Fruit fly (Drosophila melanogaster) whole organism, embryonic: Measurements from ENCODE around the gene CG12592.

Source experiments
- BEAF-32 ChIP-seq: fragments of 200-800 bp; sonication (Bioruptor generic); optimal IDR thresholded peaks from 3 replicates; lab custom pipeline; 2017; ENCODE audit warnings: missing biosample characterization, missing genetic modification characterization, mild to moderate bottlenecking, moderate library complexity, missing genetic modification reagents
- BtbVII ChIP-seq: fragments of 200-800 bp; sonication (Bioruptor generic); optimal IDR thresholded peaks from 3 replicates; lab custom pipeline; 2017; ENCODE audit warnings: missing biosample characterization, mild to moderate bottlenecking, missing genetic modification characterization
- CG10321 ChIP-seq: fragments of 200-800 bp; sonication (Bioruptor generic); IDR thresholded peaks from 2 replicates; pipeline ENCODE4 v1.3.6; 2022; ENCODE audit warnings: missing biosample characterization, missing genetic modification characterization
- CG10366 ChIP-seq: fragments of 200-800 bp; sonication (Bioruptor generic); IDR thresholded peaks from 2 replicates; pipeline ENCODE4 v1.3.6; 2022; ENCODE audit warnings: missing biosample characterization, missing genetic modification characterization
- CG10431 ChIP-seq: fragments of 200-800 bp; sonication (Bioruptor generic); optimal IDR thresholded peaks from 3 replicates; lab custom pipeline; 2018; ENCODE audit warnings: missing biosample characterization, mild to moderate bottlenecking, missing genetic modification characterization
- CG10565 ChIP-seq: fragments of 200-800 bp; sonication (Bioruptor generic); optimal IDR thresholded peaks from 3 replicates; lab custom pipeline; 2016; ENCODE audit warnings: missing biosample characterization, mild to moderate bottlenecking, missing genetic modification characterization
- CG12219 ChIP-seq: fragments of 200-800 bp; sonication (Bioruptor generic); optimal IDR thresholded peaks from 3 replicates; lab custom pipeline; 2018; ENCODE audit warnings: missing biosample characterization, mild to moderate bottlenecking, missing genetic modification characterization
- CG12299 ChIP-seq: fragments of 200-800 bp; sonication (Bioruptor generic); optimal IDR thresholded peaks from 2 replicates; lab custom pipeline; 2018; ENCODE audit warnings: missing biosample characterization, mild to moderate bottlenecking, missing genetic modification characterization
- CG13624 ChIP-seq: fragments of 200-800 bp; sonication (Bioruptor generic); optimal IDR thresholded peaks from 2 replicates; lab custom pipeline; 2016; ENCODE audit warnings: missing biosample characterization, missing genetic modification characterization
- CG15696 ChIP-seq: fragments of 200-800 bp; sonication (Bioruptor generic); optimal IDR thresholded peaks from 2 replicates; lab custom pipeline; 2019; ENCODE audit warnings: missing biosample characterization, mild to moderate bottlenecking, missing genetic modification characterization, moderate library complexity
- CG1603 ChIP-seq: fragments of 200-800 bp; sonication (Bioruptor generic); optimal IDR thresholded peaks from 2 replicates; lab custom pipeline; 2019; ENCODE audit warnings: missing biosample characterization, mild to moderate bottlenecking, missing genetic modification characterization, moderate library complexity
- CG16863 ChIP-seq: fragments of 200-800 bp; sonication (Bioruptor generic); optimal IDR thresholded peaks from 3 replicates; lab custom pipeline; 2016; ENCODE audit warnings: missing biosample characterization, missing genetic modification characterization
- CG17186 ChIP-seq: fragments of 200-800 bp; sonication (Bioruptor generic); optimal IDR thresholded peaks from 3 replicates; lab custom pipeline; 2017; ENCODE audit warnings: missing biosample characterization, missing genetic modification reagents, missing genetic modification characterization
- CG17359 ChIP-seq: fragments of 200-800 bp; sonication (Bioruptor generic); optimal IDR thresholded peaks from 3 replicates; lab custom pipeline; 2018; ENCODE audit warnings: missing biosample characterization, mild to moderate bottlenecking, missing genetic modification characterization, moderate library complexity
- CG17385 ChIP-seq: fragments of 200-800 bp; sonication (Bioruptor generic); optimal IDR thresholded peaks from 3 replicates; lab custom pipeline; 2018; ENCODE audit warnings: missing biosample characterization, mild to moderate bottlenecking, missing genetic modification characterization
- CG17568 ChIP-seq: fragments of 200-800 bp; sonication (Bioruptor generic); optimal IDR thresholded peaks from 2 replicates; lab custom pipeline; 2018; ENCODE audit warnings: missing biosample characterization, mild to moderate bottlenecking, missing genetic modification characterization, moderate library complexity
- CG2199 ChIP-seq: fragments of 200-800 bp; sonication (Bioruptor generic); IDR thresholded peaks from 3 replicates; pipeline ENCODE4 v1.3.6; 2022; ENCODE audit warnings: missing biosample characterization, missing genetic modification characterization
- CG30020 ChIP-seq: fragments of 200-800 bp; optimal IDR thresholded peaks from 2 replicates; lab custom pipeline; 2019; ENCODE audit warnings: missing biosample characterization, mild to moderate bottlenecking, missing genetic modification characterization, moderate library complexity
- CG3726 ChIP-seq: fragments of 200-800 bp; sonication (Bioruptor generic); IDR thresholded peaks from 3 replicates; pipeline ENCODE4, ENCODE4 v1.3.6; 2022; ENCODE audit warnings: missing biosample characterization, missing genetic modification characterization
- CG42726 ChIP-seq: fragments of 200-800 bp; sonication (Bioruptor generic); IDR thresholded peaks from 2 replicates; pipeline ENCODE4 v1.3.6; 2022; ENCODE audit warnings: missing biosample characterization, missing genetic modification characterization; ENCODE audit not compliant: partially characterized antibody
- CG4617 ChIP-seq: fragments of 200-800 bp; sonication (Bioruptor generic); optimal IDR thresholded peaks from 3 replicates; lab custom pipeline; 2016; ENCODE audit warnings: missing biosample characterization, missing genetic modification characterization, borderline replicate concordance
- CG7556 ChIP-seq: fragments of 200-800 bp; sonication (Bioruptor generic); optimal IDR thresholded peaks from 2 replicates; lab custom pipeline; 2017; ENCODE audit warnings: missing biosample characterization, mild to moderate bottlenecking, missing genetic modification characterization
- CG9727 ChIP-seq: fragments of 200-800 bp; sonication (Bioruptor generic); optimal IDR thresholded peaks from 3 replicates; lab custom pipeline; 2017; ENCODE audit warnings: missing biosample characterization, mild to moderate bottlenecking, missing genetic modification characterization
- CrebB ChIP-seq: fragments of 200-800 bp; sonication (Bioruptor generic); optimal IDR thresholded peaks from 3 replicates; lab custom pipeline; 2018; ENCODE audit warnings: missing biosample characterization, mild to moderate bottlenecking, missing genetic modification characterization
- Doc2 ChIP-seq: fragments of 200-800 bp; sonication (Bioruptor generic); IDR thresholded peaks from 2 replicates; pipeline ENCODE4 v1.3.6; 2022; ENCODE audit warnings: missing biosample characterization, missing genetic modification characterization
- Fer1 ChIP-seq: fragments of 200-800 bp; sonication (Bioruptor generic); optimal IDR thresholded peaks from 2 replicates; lab custom pipeline; 2017; ENCODE audit warnings: missing biosample characterization, mild to moderate bottlenecking, missing genetic modification characterization
- Meics ChIP-seq: fragments of 200-800 bp; sonication (Bioruptor generic); optimal IDR thresholded peaks from 2 replicates; lab custom pipeline; 2017; ENCODE audit warnings: missing biosample characterization, mild to moderate bottlenecking, missing genetic modification characterization
- NK7.1 ChIP-seq: fragments of 200-800 bp; sonication (Bioruptor generic); optimal IDR thresholded peaks from 3 replicates; lab custom pipeline; 2016; ENCODE audit warnings: missing biosample characterization, missing genetic modification characterization
- Ravus ChIP-seq: fragments of 200-800 bp; sonication (Bioruptor generic); IDR thresholded peaks from 2 replicates; pipeline ENCODE4 v1.3.6; 2022; ENCODE audit warnings: missing biosample characterization, missing genetic modification characterization
- Sox100B ChIP-seq: fragments of 200-800 bp; sonication (Bioruptor generic); optimal IDR thresholded peaks from 3 replicates; lab custom pipeline; 2018; ENCODE audit warnings: missing biosample characterization, mild to moderate bottlenecking, missing genetic modification characterization
- Sry-δ ChIP-seq: fragments of 200-800 bp; sonication (Bioruptor generic); optimal IDR thresholded peaks from 2 replicates; lab custom pipeline; 2016; ENCODE audit warnings: missing biosample characterization, missing genetic modification characterization
- abd-A ChIP-seq: fragments of 200-800 bp; sonication (Bioruptor generic); optimal IDR thresholded peaks from 3 replicates; lab custom pipeline; 2019; ENCODE audit warnings: missing biosample characterization, mild to moderate bottlenecking, missing genetic modification characterization, moderate library complexity
- ap ChIP-seq: fragments of 200-800 bp; sonication (Bioruptor generic); IDR thresholded peaks from 2 replicates; pipeline ENCODE4 v1.3.6; 2022; ENCODE audit warnings: missing biosample characterization, missing genetic modification characterization
- bbx ChIP-seq: fragments of 200-800 bp; sonication (Bioruptor generic); IDR thresholded peaks from 2 replicates; pipeline ENCODE4 v1.3.6; 2022; ENCODE audit warnings: missing biosample characterization, missing genetic modification characterization; ENCODE audit not compliant: partially characterized antibody
- bowl ChIP-seq: fragments of 200-800 bp; sonication (Bioruptor generic); IDR thresholded peaks from 2 replicates; pipeline ENCODE4 v1.3.6; 2022; ENCODE audit warnings: missing biosample characterization, missing genetic modification characterization
- bsh ChIP-seq, 2 experiments: fragments of 200-800 bp; sonication (Bioruptor generic); optimal IDR thresholded peaks; 2 replicates each; lab custom pipeline; 2017 to 2018; ENCODE audit warnings: mild to moderate bottlenecking in 2 of 2, missing biosample characterization in 2 of 2, missing genetic modification characterization in 2 of 2, moderate library complexity in 1 of 2
- cwo ChIP-seq: fragments of 200-800 bp; sonication (Bioruptor generic); optimal IDR thresholded peaks from 3 replicates; lab custom pipeline; 2017; ENCODE audit warnings: missing biosample characterization, missing genetic modification characterization, mild to moderate bottlenecking, moderate library complexity, missing genetic modification reagents
- hb ChIP-seq: fragments of 200-800 bp; sonication (Bioruptor generic); IDR thresholded peaks from 3 replicates; pipeline ENCODE4 v1.3.6; 2022; ENCODE audit warnings: missing biosample characterization, missing genetic modification characterization; ENCODE audit not compliant: partially characterized antibody
- ind ChIP-seq: fragments of 200-800 bp; sonication (Bioruptor generic); optimal IDR thresholded peaks from 3 replicates; lab custom pipeline; 2016; ENCODE audit warnings: missing biosample characterization, missing genetic modification characterization
- mam ChIP-seq: fragments of 200-800 bp; sonication (Bioruptor generic); optimal IDR thresholded peaks from 3 replicates; lab custom pipeline; 2016; ENCODE audit warnings: missing biosample characterization, missing genetic modification characterization
- oc ChIP-seq: fragments of 200-800 bp; sonication (Bioruptor generic); optimal IDR thresholded peaks from 2 replicates; lab custom pipeline; 2018; ENCODE audit warnings: missing biosample characterization, mild to moderate bottlenecking, missing genetic modification characterization, moderate library complexity
- pb ChIP-seq: fragments of 200-800 bp; sonication (Bioruptor generic); optimal IDR thresholded peaks from 3 replicates; lab custom pipeline; 2016; ENCODE audit warnings: missing biosample characterization, missing genetic modification characterization
- pfk ChIP-seq: fragments of 200-800 bp; sonication (Bioruptor generic); optimal IDR thresholded peaks from 2 replicates; lab custom pipeline; 2018; ENCODE audit warnings: missing biosample characterization, mild to moderate bottlenecking, missing genetic modification characterization, moderate library complexity
- prd ChIP-seq, 3 experiments: fragments of >200 bp in 2 of 3; fragments of 200-800 bp in 1 of 3; sonication (Bioruptor generic) in 1 of 3; optimal IDR thresholded peaks in 2 of 3; IDR thresholded peaks in 1 of 3; 2 replicates in 2 of 3; 3 replicates in 1 of 3; pipeline versions ENCODE4 v1.3.6 to Lab custom; 2017 to 2022; ENCODE audit warnings: missing biosample characterization in 1 of 3, missing genetic modification characterization in 1 of 3
- slou ChIP-seq: fragments of 200-800 bp; sonication (Bioruptor generic); optimal IDR thresholded peaks from 3 replicates; lab custom pipeline; 2016; ENCODE audit warnings: missing biosample characterization, missing genetic modification characterization
- tap ChIP-seq: fragments of 200-800 bp; optimal IDR thresholded peaks from 3 replicates; lab custom pipeline; 2019; ENCODE audit warnings: missing biosample characterization, mild to moderate bottlenecking, missing genetic modification characterization, moderate library complexity
- zen2 ChIP-seq: fragments of 200-800 bp; sonication (Bioruptor generic); IDR thresholded peaks from 3 replicates; pipeline ENCODE4 v1.3.6; 2022; ENCODE audit warnings: missing biosample characterization, missing genetic modification characterization; ENCODE audit not compliant: partially characterized antibody

Gene CG12592

dm6 chr3R:10388128-10389026 is 50.2 kb downstream of the CG12592 start, which contains the start of gene cwo (continued):
- TF ChIP-seq CG13624, result peak; percentile 14
- TF ChIP-seq CG16863, result peak; percentile 19
- TF ChIP-seq bowl, result no peak
- no peak for TF ChIP-seq CG10321 (GFP tag; lab: Robert Waterston, UW)
- TF ChIP-seq CG17186 (GFP tag; lab: Kevin White, UChicago), result peak; percentile 5
- TF ChIP-seq BEAF-32 (GFP tag; lab: Kevin White, UChicago), result no peak
- TF ChIP-seq CG17385 (GFP tag; lab: Kevin White, UChicago), result peak; percentile 2
- no peak for TF ChIP-seq ind (GFP tag; lab: Kevin White, UChicago)
- no peak for TF ChIP-seq bbx
- no peak for TF ChIP-seq Ravus (GFP tag; lab: Robert Waterston, UW)
- peak; percentile 2 for TF ChIP-seq Sox100B (GFP tag; lab: Kevin White, UChicago)
- TF ChIP-seq CG2199, result no peak
- peak; percentile 37 for TF ChIP-seq CG9727 (GFP tag; lab: Kevin White, UChicago)
- TF ChIP-seq abd-A, result peak; percentile 78
- peak; percentile 17 for TF ChIP-seq Meics
- peak; percentile 47 for TF ChIP-seq CG12219 (GFP tag; lab: Kevin White, UChicago)
- no peak for TF ChIP-seq CG4617 (GFP tag; lab: Kevin White, UChicago)
- TF ChIP-seq CrebB (tag; lab: Kevin White, UChicago), result peak; percentile 24
- TF ChIP-seq cwo (GFP tag; lab: Kevin White, UChicago), result peak; percentile 100
- no peak for TF ChIP-seq hb (GFP tag; lab: Robert Waterston, UW)
- TF ChIP-seq bsh (GFP tag; optimal IDR thresholded peaks at IDR 0.05; lab: Kevin White, UChicago), result peak in 1 of 2 experiments; percentile 53
- TF ChIP-seq zen2, result no peak
- no peak for TF ChIP-seq CG10565 (GFP tag; lab: Kevin White, UChicago)
- TF ChIP-seq CG10431 (GFP tag; lab: Kevin White, UChicago), result peak; percentile 45
- peak; percentile 2 for TF ChIP-seq BtbVII (GFP tag; lab: Kevin White, UChicago)
- no peak for TF ChIP-seq slou
- TF ChIP-seq mam, result no peak
- no peak for TF ChIP-seq NK7.1 (GFP tag; lab: Kevin White, UChicago)
- TF ChIP-seq pfk, result peak; percentile 73
- TF ChIP-seq oc (tag; lab: Kevin White, UChicago), result no peak
- no peak for TF ChIP-seq CG3726 (GFP tag; lab: Robert Waterston, UW)
- TF ChIP-seq prd (optimal IDR thresholded peaks at IDR 0.05; lab: Kevin White, UChicago), result no peak
- no peak for TF ChIP-seq prd (GFP tag; IDR thresholded peaks at IDR 0.05; lab: Robert Waterston, UW)
- no peak for TF ChIP-seq CG10366
- peak; percentile 54 for TF ChIP-seq CG15696 (tag; lab: Kevin White, UChicago)
- no peak for TF ChIP-seq tap (tag; lab: Kevin White, UChicago)
- TF ChIP-seq Doc2 (GFP tag; lab: Robert Waterston, UW), result no peak
- peak; percentile 12 for TF ChIP-seq CG17359 (tag; lab: Kevin White, UChicago)
- no peak for TF ChIP-seq ap (GFP tag; lab: Robert Waterston, UW)
- peak; percentile 0 for TF ChIP-seq CG12299 (tag; lab: Kevin White, UChicago)
- TF ChIP-seq Fer1, result peak; percentile 55
- TF ChIP-seq pb (GFP tag; lab: Kevin White, UChicago), result no peak
- TF ChIP-seq Sry-δ (GFP tag; lab: Kevin White, UChicago), result peak; percentile 3
- TF ChIP-seq CG7556 (GFP tag; lab: Kevin White, UChicago), result no peak
- no peak for TF ChIP-seq CG42726 (GFP tag; lab: Robert Waterston, UW)
- peak; percentile 43 for TF ChIP-seq CG1603 (tag; lab: Kevin White, UChicago)
- no peak for TF ChIP-seq CG30020 (tag; lab: Kevin White, UChicago)
- TF ChIP-seq CG17568 (GFP tag; lab: Kevin White, UChicago), result peak; percentile 27
